Worm (Caenorhabditis elegans): Measurements from ENCODE around the gene F42A9.9.
A peak's percentile ranks its signal among the peaks of the same experiment; 100 is the strongest.

Gene F42A9.9

DNA sequence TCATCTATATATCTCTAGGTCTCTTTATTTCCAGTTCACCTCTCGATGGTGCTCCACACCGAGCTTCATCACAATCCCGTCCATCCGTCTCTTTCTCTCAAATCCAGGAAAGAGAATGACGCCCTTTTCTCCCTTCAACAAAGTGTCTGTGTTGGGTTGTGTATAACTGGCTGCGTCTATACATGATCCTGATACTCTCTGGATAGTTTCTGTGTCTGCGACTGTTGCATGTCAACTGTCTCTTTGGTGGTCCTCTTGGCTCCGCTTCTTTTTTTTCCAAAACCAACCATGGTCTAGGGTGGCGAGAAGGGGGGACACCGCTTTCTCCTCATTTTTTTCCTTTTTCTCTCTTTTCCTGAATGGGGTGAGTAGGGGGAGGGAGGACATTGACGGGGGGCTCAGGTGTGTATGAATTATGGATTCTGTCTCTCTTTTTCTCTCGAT lies 9.0 kb downstream of the F42A9.9 start (continued):
- peak; percentile 67 for TF ChIP-seq swsn-7 (tag; optimal IDR thresholded peaks at IDR 0.05)
- TF ChIP-seq nhr-77 (tag; optimal IDR thresholded peaks at IDR 0.05), result peak; percentile 56
- peak; percentile 39 for TF ChIP-seq xbp-1 (tag; optimal IDR thresholded peaks at IDR 0.05)
- TF ChIP-seq fkh-8 (tag; optimal IDR thresholded peaks at IDR 0.05), result peak; percentile 63
- TF ChIP-seq ceh-63 (GFP tag; optimal IDR thresholded peaks at IDR 0.05), result no peak
- no peak for TF ChIP-seq nhr-11 (tag; optimal IDR thresholded peaks at IDR 0.05)
- no peak for TF ChIP-seq unc-62 (GFP tag; optimal IDR thresholded peaks at IDR 0.05)
- peak; percentile 50 for TF ChIP-seq irx-1 (tag; optimal IDR thresholded peaks at IDR 0.05)
- TF ChIP-seq ceh-88 (GFP tag; IDR thresholded peaks at IDR 0.05), result peak; percentile 30; the same call in 1 of the 2 replicates
- peak; percentile 74 for TF ChIP-seq tbx-2 (tag; optimal IDR thresholded peaks at IDR 0.05)
- peak; percentile 53 for TF ChIP-seq nhr-19 (GFP tag; conservative IDR thresholded peaks at IDR 0.05)
- peak; percentile 42 to 60 (median 51) for TF ChIP-seq ceh-82 (tag; optimal IDR thresholded peaks at IDR 0.05)
- TF ChIP-seq C16A3.4 (tag; optimal IDR thresholded peaks at IDR 0.05), result peak; percentile 41
- peak; percentile 48 to 60 for TF ChIP-seq efl-1 (optimal IDR thresholded peaks at IDR 0.05)
- TF ChIP-seq efl-1 (GFP tag; optimal IDR thresholded peaks at IDR 0.05 in 1 of 2), result peak; percentile 2 to 55
- peak; percentile 15 for TF ChIP-seq snpc-4 (tag; optimal IDR thresholded peaks at IDR 0.05)
- TF ChIP-seq lsy-2 (tag; optimal IDR thresholded peaks at IDR 0.05), result peak; percentile 16 to 58

DNA sequence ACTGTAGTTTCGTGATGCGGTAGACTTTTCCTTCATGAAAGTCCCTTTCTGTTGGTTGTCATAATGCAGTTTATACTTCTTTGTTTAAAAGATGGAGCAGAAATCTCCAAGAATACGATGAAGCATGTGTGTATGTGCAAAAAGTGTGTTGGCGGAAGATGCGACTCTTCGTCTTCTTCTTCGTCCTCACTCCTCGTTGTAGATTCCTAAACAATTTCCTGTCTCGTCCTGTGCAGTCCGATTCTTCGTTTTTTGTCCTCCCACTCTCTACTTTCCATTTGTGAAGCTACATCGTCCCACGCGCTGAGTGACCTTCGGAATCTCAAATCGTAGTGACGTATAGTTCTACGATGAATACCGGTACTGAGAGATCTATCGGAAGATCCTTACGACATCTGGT lies 10.4 kb downstream of the F42A9.9 start:
- TF ChIP-seq fkh-10 (GFP tag; optimal IDR thresholded peaks at IDR 0.05), result peak; percentile 58
- peak; percentile 55 for TF ChIP-seq lin-14 (GFP tag; optimal IDR thresholded peaks at IDR 0.05)
- TF ChIP-seq aha-1 (tag; optimal IDR thresholded peaks at IDR 0.05), result no peak
- TF ChIP-seq blmp-1 (tag; optimal IDR thresholded peaks at IDR 0.05), result peak; percentile 31

DNA sequence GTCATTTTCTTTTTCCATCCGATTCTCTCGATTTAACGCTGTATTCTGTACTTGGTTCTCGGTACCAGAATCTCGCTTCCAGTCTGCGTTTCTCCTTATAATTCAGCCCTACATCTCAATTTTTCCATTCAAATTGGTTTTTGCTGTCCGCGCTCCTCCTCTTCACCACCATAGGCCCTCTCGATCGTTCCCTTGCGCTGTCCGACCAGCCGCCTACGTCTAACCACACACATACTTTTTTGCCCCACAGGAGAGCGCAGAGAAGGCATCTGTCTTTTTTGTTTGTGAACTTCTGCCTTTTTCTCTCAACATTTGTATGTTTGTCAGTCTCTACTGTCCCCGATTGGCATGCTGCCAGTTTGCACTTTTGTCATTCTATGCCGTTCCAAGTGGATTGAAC lies 11.3 kb downstream of the F42A9.9 start, which contains the start of gene F42A9.11:
Gene F42A9.11 (plus strand): TSS at position 310 of the 400 bp plus-strand sequence.
- TF ChIP-seq nhr-11 (tag; optimal IDR thresholded peaks at IDR 0.05) (no peak), C34B4.2 (tag; optimal IDR thresholded peaks at IDR 0.05) (no peak), elt-3 (tag; optimal IDR thresholded peaks at IDR 0.05) (peak in 1 of 6 experiments; percentile 27), hlh-4 (tag; optimal IDR thresholded peaks at IDR 0.05) (no peak), C16A3.4 (tag; optimal IDR thresholded peaks at IDR 0.05) (no peak), ets-5 (GFP tag; IDR thresholded peaks at IDR 0.05) (no peak), pax-3 (tag; optimal IDR thresholded peaks at IDR 0.05) (no peak), ceh-8 (GFP tag; optimal IDR thresholded peaks at IDR 0.05) (no peak), fkh-8 (tag; optimal IDR thresholded peaks at IDR 0.05) (no peak), tbx-2 (tag; optimal IDR thresholded peaks at IDR 0.05) (peak; percentile 20), efl-3 (GFP tag; optimal IDR thresholded peaks at IDR 0.05) (no peak), Y116A8C.19 (tag; optimal IDR thresholded peaks at IDR 0.05; ENCODE audit: borderline replicate concordance) (no peak), unc-86 (tag; optimal IDR thresholded peaks at IDR 0.05) (no peak), nhr-77 (tag; optimal IDR thresholded peaks at IDR 0.05) (peak; percentile 59), fos-1 (tag; optimal IDR thresholded peaks at IDR 0.05) (no peak), alr-1 (tag; optimal IDR thresholded peaks at IDR 0.05; ENCODE audit: borderline replicate concordance) (no peak), ama-1 (optimal IDR thresholded peaks at IDR 0.05) (no peak), mef-2 (tag; optimal IDR thresholded peaks at IDR 0.05) (no peak), aha-1 (tag; optimal IDR thresholded peaks at IDR 0.05) (no peak), unc-62 (GFP tag; optimal IDR thresholded peaks at IDR 0.05) (no peak), lin-35 (GFP tag; optimal IDR thresholded peaks at IDR 0.05) (peak in 1 of 2 experiments; percentile 47), tlp-1 (tag; optimal IDR thresholded peaks at IDR 0.05) (no peak), mep-1 (tag; optimal IDR thresholded peaks at IDR 0.05) (peak; percentile 24), blmp-1 (tag; optimal IDR thresholded peaks at IDR 0.05) (peak; percentile 63), fkh-10 (GFP tag; optimal IDR thresholded peaks at IDR 0.05) (no peak), nhr-237 (tag; optimal IDR thresholded peaks at IDR 0.05) (no peak), ztf-11 (tag; optimal IDR thresholded peaks at IDR 0.05) (no peak), lin-13 (GFP tag; optimal IDR thresholded peaks at IDR 0.05) (no peak), nhr-28 (tag; optimal IDR thresholded peaks at IDR 0.05) (no peak), zag-1 (tag; optimal IDR thresholded peaks at IDR 0.05) (no peak), dsc-1 (tag; optimal IDR thresholded peaks at IDR 0.05) (no peak), nhr-85 (tag) (peak; percentile 88), lin-39 (tag; optimal IDR thresholded peaks at IDR 0.05) (no peak), vab-15 (tag; optimal IDR thresholded peaks at IDR 0.05) (no peak), mdl-1 (tag; optimal IDR thresholded peaks at IDR 0.05) (peak in 1 of 2 experiments; percentile 13), isw-1 (GFP tag; IDR thresholded peaks at IDR 0.05) (no peak), ceh-82 (tag; optimal IDR thresholded peaks at IDR 0.05) (peak in 2 of 3 experiments; percentile 7 to 17), lin-15B (tag; optimal IDR thresholded peaks at IDR 0.05) (no peak), xbp-1 (tag; optimal IDR thresholded peaks at IDR 0.05) (peak; percentile 9)
